Worm (Caenorhabditis elegans): Measurements from ENCODE around the gene del-2.

DNA sequence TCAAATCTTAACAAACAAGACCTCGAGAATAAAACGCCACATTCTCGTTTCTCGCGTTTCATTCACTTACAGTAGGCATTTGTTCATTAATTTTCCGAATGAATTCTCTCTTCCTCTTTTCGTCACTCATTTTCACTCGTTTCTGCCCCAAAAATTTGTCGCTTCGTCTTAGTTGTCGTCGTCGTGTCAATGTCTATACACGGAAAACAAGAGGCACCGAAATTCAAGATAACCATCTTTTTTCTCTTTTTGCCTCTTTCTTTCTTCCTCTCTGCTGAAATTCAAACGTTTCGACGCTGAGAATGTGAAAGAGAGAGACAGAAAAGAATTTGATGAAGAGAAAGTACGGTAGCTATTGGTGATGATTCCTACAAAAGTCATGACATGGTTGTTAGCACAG is 23.8 kb downstream of the del-2 start:
- TF ChIP-seq npax-4 (tag; optimal IDR thresholded peaks at IDR 0.05) = no peak
- TF ChIP-seq unc-55 (GFP tag; optimal IDR thresholded peaks at IDR 0.05) = no peak
- no peak for TF ChIP-seq ceh-2 (tag; optimal IDR thresholded peaks at IDR 0.05)
- TF ChIP-seq ahr-1 (tag; optimal IDR thresholded peaks at IDR 0.05) = no peak
- TF ChIP-seq pha-4 (tag; optimal IDR thresholded peaks at IDR 0.05) = no peak
